Worm (Caenorhabditis elegans) whole organism, L1 larva: ENCODE data around the gene glb-7.

ENCODE experiments used
- F16B12.6 ChIP-seq: fragments of 150-350 bp; optimal IDR thresholded peaks from 2 replicates; lab custom pipeline; 2014; ENCODE audit warnings: missing biosample characterization, missing genetic modification characterization
- mdl-1 ChIP-seq, 2 experiments: fragments of 150-350 bp; optimal IDR thresholded peaks; 2 replicates each; lab custom pipeline; 2014 to 2017; ENCODE audit warnings: missing biosample characterization in 2 of 2, missing genetic modification characterization in 2 of 2, inconsistent platforms in 1 of 2
- unc-62 ChIP-seq: fragments of 150-350 bp; optimal IDR thresholded peaks from 2 replicates; lab custom pipeline; 2014; ENCODE audit warnings: missing biosample characterization, missing genetic modification reagents, missing genetic modification characterization

DNA sequence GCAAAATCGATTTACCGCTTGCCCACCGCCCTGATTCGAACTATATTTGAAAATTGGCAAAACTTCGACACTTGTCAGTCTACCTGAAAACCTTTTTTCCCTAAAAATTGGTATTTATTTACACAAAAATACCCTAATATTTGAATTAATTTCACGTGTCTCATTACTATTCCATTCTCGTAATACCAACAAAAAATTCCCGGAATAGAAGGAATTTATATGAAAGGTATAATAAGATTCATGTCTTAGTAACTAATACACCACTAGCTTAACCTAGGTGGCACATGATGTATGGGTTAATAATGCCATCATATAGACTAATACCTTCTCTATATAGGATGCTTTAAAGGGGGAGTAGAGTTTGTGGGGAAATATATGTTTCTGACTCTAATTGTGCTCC, 5.3 kb upstream of the glb-7 start:
- TF ChIP-seq unc-62 (no peak), mdl-1 (tag; optimal IDR thresholded peaks at IDR 0.05; lab: Kevin White, UChicago) (no peak), F16B12.6 (tag; lab: Kevin White, UChicago) (no peak)
